Worm (Caenorhabditis elegans): Measurements from ENCODE around the gene pgm-1.
"Not testable (repeated sequence)": the region's sequence is repeated elsewhere in the genome, so short reads cannot be mapped to it uniquely, and the experiment has no call there.

The pgm-1 gene

ce11 chrII:4857873-4858364, 31.3 kb upstream of the pgm-1 start, which contains the start of gene F11G11.5:
Gene F11G11.5 (plus strand): TSS chrII:4857923.
- TF ChIP-seq vab-15 (tag; optimal IDR thresholded peaks at IDR 0.05) (no peak), snpc-4 (tag; optimal IDR thresholded peaks at IDR 0.05) (no peak), lin-35 (GFP tag; optimal IDR thresholded peaks at IDR 0.05) (no peak), ceh-90 (tag; optimal IDR thresholded peaks at IDR 0.05) (no peak), nhr-11 (tag; optimal IDR thresholded peaks at IDR 0.05) (no peak), zip-4 (GFP tag; optimal IDR thresholded peaks at IDR 0.05) (no peak), grh-1 (GFP tag; IDR thresholded peaks at IDR 0.05) (no peak), efl-1 (optimal IDR thresholded peaks at IDR 0.05) (no peak), efl-1 (GFP tag; optimal IDR thresholded peaks at IDR 0.05 in 1 of 2) (peak in 1 of 2 experiments; percentile 29)

ce11 chrII:4858906-4859411, 30.3 kb upstream of the pgm-1 start:
- no peak for TF ChIP-seq efl-1 (optimal IDR thresholded peaks at IDR 0.05)
- TF ChIP-seq efl-1 (GFP tag; optimal IDR thresholded peaks at IDR 0.05 in 1 of 2) = peak in 1 of 2 experiments; percentile 85
- no peak for TF ChIP-seq nhr-237 (tag; optimal IDR thresholded peaks at IDR 0.05)
- no peak for TF ChIP-seq unc-30 (tag; optimal IDR thresholded peaks at IDR 0.05)
- no peak for TF ChIP-seq pqm-1 (tag; optimal IDR thresholded peaks at IDR 0.05)
- TF ChIP-seq blmp-1 (tag; optimal IDR thresholded peaks at IDR 0.05) = peak; percentile 0
- no peak for TF ChIP-seq nhr-19 (GFP tag; conservative IDR thresholded peaks at IDR 0.05)
- TF ChIP-seq ama-1 (optimal IDR thresholded peaks at IDR 0.05) = no peak
- TF ChIP-seq C34B4.2 (tag; optimal IDR thresholded peaks at IDR 0.05) = no peak
- no peak for TF ChIP-seq lir-3 (tag; optimal IDR thresholded peaks at IDR 0.05; ENCODE audit: poor library complexity)

ce11 chrII:4860260-4860659, 29.0 kb upstream of the pgm-1 start, which contains the start of the genes nspd-5 and F11G11.4:
Gene nspd-5 (minus strand): TSS chrII:4860360.
Gene F11G11.4 (plus strand): TSS chrII:4860594.
- not testable (repeated sequence) for TF ChIP-seq lsy-2, hlh-4, jun-1 (tag; optimal IDR thresholded peaks at IDR 0.05)

- TF ChIP-seq fkh-8 (tag; optimal IDR thresholded peaks at IDR 0.05) (no peak), mdl-1 (tag; optimal IDR thresholded peaks at IDR 0.05) (no peak), nhr-76 (tag; optimal IDR thresholded peaks at IDR 0.05) (no peak), lir-3 (tag; optimal IDR thresholded peaks at IDR 0.05; ENCODE audit: poor library complexity) (no peak), lin-14 (GFP tag; optimal IDR thresholded peaks at IDR 0.05) (no peak), elt-3 (tag; optimal IDR thresholded peaks at IDR 0.05) (no peak), unc-62 (GFP tag; optimal IDR thresholded peaks at IDR 0.05) (no peak), mef-2 (tag; optimal IDR thresholded peaks at IDR 0.05) (no peak)
Observed at ce11 chrII:4863357-4863756, 25.9 kb upstream of the pgm-1 start, which contains the start of the genes mpst-4 and F11G11.14. Gene mpst-4 (minus strand): TSS chrII:4863457. Gene F11G11.14 (plus strand): TSS chrII:4863681.

ce11 chrII:4866045-4866444, 23.2 kb upstream of the pgm-1 start:
- peak; percentile 93 for TF ChIP-seq blmp-1 (tag; optimal IDR thresholded peaks at IDR 0.05)
- peak; percentile 63 for TF ChIP-seq ama-1 (optimal IDR thresholded peaks at IDR 0.05)
- no peak for TF ChIP-seq sptf-1 (tag; optimal IDR thresholded peaks at IDR 0.05)
- peak; percentile 59 for TF ChIP-seq ztf-4 (tag; optimal IDR thresholded peaks at IDR 0.05)
- peak; percentile 40 for TF ChIP-seq jun-1 (tag; optimal IDR thresholded peaks at IDR 0.05)
- no peak for TF ChIP-seq Y116A8C.19 (tag; optimal IDR thresholded peaks at IDR 0.05; ENCODE audit: borderline replicate concordance)

- TF ChIP-seq unc-130 (tag; optimal IDR thresholded peaks at IDR 0.05) (no peak), efl-1 (optimal IDR thresholded peaks at IDR 0.05) (no peak), efl-1 (GFP tag; optimal IDR thresholded peaks at IDR 0.05 in 1 of 2) (peak in 1 of 2 experiments; percentile 21)
Observed at ce11 chrII:4867476-4867875, 21.8 kb upstream of the pgm-1 start, which contains the start of gene col-17. Gene col-17 (minus strand): TSS chrII:4867576.

All from whole organism, L1 larva.